Worm (Caenorhabditis elegans) whole organism, mixed stage, embryonic: Measurements from ENCODE around the gene ZK688.7.

Experiments used
- flh-1 ChIP-seq: fragments of 200-800 bp; sonication (Bioruptor generic); optimal IDR thresholded peaks from 2 replicates; lab custom pipeline; 2018; ENCODE audit warnings: mild to moderate bottlenecking, missing genetic modification characterization, moderate library complexity, missing compliant biosample characterization
- lsy-2 ChIP-seq: fragments of 150-350 bp; optimal IDR thresholded peaks from 2 replicates; lab custom pipeline; 2014; ENCODE audit warnings: missing biosample characterization, missing genetic modification characterization
- snpc-4 ChIP-seq: fragments of 150-350 bp; optimal IDR thresholded peaks from 2 replicates; lab custom pipeline; 2014; ENCODE audit warnings: missing biosample characterization, missing genetic modification characterization

- TF ChIP-seq snpc-4 (no peak), lsy-2 (tag; lab: Kevin White, UChicago) (no peak), flh-1 (GFP tag; lab: Kevin White, UChicago) (no peak)
Observed at ce11 chrIII:7860885-7861284, 50.5 kb downstream of the ZK688.7 start, which contains the start of gene cuc-1.
